Fruit fly (Drosophila melanogaster) whole organism, embryonic: ENCODE data around the gene CG17637.
A peak's percentile ranks its signal among the peaks of the same experiment; 100 is the strongest.

ENCODE experiments used
- Ada2b ChIP-seq: fragments of 200-800 bp; sonication (Bioruptor generic); IDR thresholded peaks from 2 replicates; pipeline ENCODE4 v1.3.6; 2022; ENCODE audit warnings: missing biosample characterization, missing genetic modification characterization
- Bdp1 ChIP-seq: fragments of 200-800 bp; sonication (Bioruptor generic); optimal IDR thresholded peaks from 3 replicates; lab custom pipeline; 2016; ENCODE audit warnings: missing biosample characterization, missing genetic modification characterization
- Bgb ChIP-seq: fragments of 200-800 bp; sonication (Bioruptor generic); IDR thresholded peaks from 2 replicates; pipeline ENCODE4 v1.3.6; 2022; ENCODE audit warnings: missing biosample characterization, missing genetic modification characterization; ENCODE audit not compliant: partially characterized antibody
- CG11093 ChIP-seq: fragments of 200-800 bp; sonication (Bioruptor generic); IDR thresholded peaks from 3 replicates; pipeline ENCODE4 v1.3.6; 2022; ENCODE audit warnings: missing biosample characterization, missing genetic modification characterization
- CG11723 ChIP-seq: fragments of 200-800 bp; sonication (Bioruptor generic); optimal IDR thresholded peaks from 2 replicates; lab custom pipeline; 2017; ENCODE audit warnings: missing biosample characterization, mild to moderate bottlenecking, missing genetic modification characterization
- CG12155 ChIP-seq: fragments of 200-800 bp; sonication (Bioruptor generic); optimal IDR thresholded peaks from 3 replicates; lab custom pipeline; 2016; ENCODE audit warnings: missing biosample characterization, missing genetic modification characterization
- CG13287 ChIP-seq: fragments of 200-800 bp; sonication (Bioruptor generic); IDR thresholded peaks from 2 replicates; pipeline ENCODE4 v1.3.6; 2022; ENCODE audit warnings: missing biosample characterization, missing genetic modification characterization; ENCODE audit not compliant: partially characterized antibody
- CG14441 ChIP-seq: fragments of 200-800 bp; sonication (Bioruptor generic); IDR thresholded peaks from 2 replicates; pipeline ENCODE4 v1.3.6; 2022; ENCODE audit warnings: missing biosample characterization, missing genetic modification characterization
- CG14667 ChIP-seq: fragments of 200-800 bp; sonication (Bioruptor generic); IDR thresholded peaks from 2 replicates; pipeline ENCODE4 v1.3.6; 2022; ENCODE audit warnings: missing biosample characterization, missing genetic modification characterization
- CG15073 ChIP-seq: fragments of 200-800 bp; sonication (Bioruptor generic); optimal IDR thresholded peaks from 2 replicates; lab custom pipeline; 2016; ENCODE audit warnings: missing biosample characterization, missing genetic modification characterization
- CG15479 ChIP-seq: fragments of 200-800 bp; sonication (Bioruptor generic); optimal IDR thresholded peaks from 3 replicates; lab custom pipeline; 2019; ENCODE audit warnings: missing biosample characterization, mild to moderate bottlenecking, missing genetic modification characterization, moderate library complexity
- CG17359 ChIP-seq: fragments of 200-800 bp; sonication (Bioruptor generic); optimal IDR thresholded peaks from 3 replicates; lab custom pipeline; 2018; ENCODE audit warnings: missing biosample characterization, mild to moderate bottlenecking, missing genetic modification characterization, moderate library complexity
- CG17385 ChIP-seq: fragments of 200-800 bp; sonication (Bioruptor generic); optimal IDR thresholded peaks from 3 replicates; lab custom pipeline; 2018; ENCODE audit warnings: missing biosample characterization, mild to moderate bottlenecking, missing genetic modification characterization
- CG18619 ChIP-seq: fragments of 200-800 bp; sonication (Bioruptor generic); optimal IDR thresholded peaks from 3 replicates; lab custom pipeline; 2017; ENCODE audit warnings: missing biosample characterization, mild to moderate bottlenecking, missing genetic modification characterization
- CG31441 ChIP-seq: fragments of 200-800 bp; sonication (Bioruptor generic); IDR thresholded peaks from 2 replicates; pipeline ENCODE4 v1.3.6; 2022; ENCODE audit warnings: missing biosample characterization, missing genetic modification characterization
- CG4854 ChIP-seq: fragments of 200-800 bp; sonication (Bioruptor generic); optimal IDR thresholded peaks from 2 replicates; lab custom pipeline; 2016; ENCODE audit warnings: missing biosample characterization, missing genetic modification characterization, inconsistent platforms
- CG7556 ChIP-seq: fragments of 200-800 bp; sonication (Bioruptor generic); optimal IDR thresholded peaks from 2 replicates; lab custom pipeline; 2017; ENCODE audit warnings: missing biosample characterization, mild to moderate bottlenecking, missing genetic modification characterization
- CG7963 ChIP-seq: fragments of 200-800 bp; sonication (Bioruptor generic); IDR thresholded peaks from 3 replicates; pipeline ENCODE4 v1.3.6; 2022; ENCODE audit warnings: missing biosample characterization, missing genetic modification characterization; ENCODE audit not compliant: partially characterized antibody
- CG8281 ChIP-seq: fragments of 200-800 bp; sonication (Bioruptor generic); optimal IDR thresholded peaks from 2 replicates; lab custom pipeline; 2018; ENCODE audit warnings: missing biosample characterization, mild to moderate bottlenecking, missing genetic modification characterization, moderate library complexity
- CG8944 ChIP-seq: fragments of 200-800 bp; sonication (Bioruptor generic); optimal IDR thresholded peaks from 3 replicates; lab custom pipeline; 2016; ENCODE audit warnings: missing biosample characterization, missing genetic modification characterization
- CrebB ChIP-seq: fragments of 200-800 bp; sonication (Bioruptor generic); optimal IDR thresholded peaks from 3 replicates; lab custom pipeline; 2018; ENCODE audit warnings: missing biosample characterization, mild to moderate bottlenecking, missing genetic modification characterization
- Deaf1 ChIP-seq: fragments of 200-800 bp; optimal IDR thresholded peaks from 3 replicates; lab custom pipeline; 2019; ENCODE audit warnings: missing biosample characterization, mild to moderate bottlenecking, missing genetic modification characterization, moderate library complexity
- Hey ChIP-seq: fragments of 200-800 bp; sonication (Bioruptor generic); optimal IDR thresholded peaks from 3 replicates; lab custom pipeline; 2018; ENCODE audit warnings: missing biosample characterization, mild to moderate bottlenecking, missing genetic modification characterization
- Hr39 ChIP-seq: fragments of >200 bp; optimal IDR thresholded peaks from 2 replicates; lab custom pipeline; 2017
- Kr ChIP-seq: fragments of 200-800 bp; sonication (Bioruptor generic); optimal IDR thresholded peaks from 2 replicates; lab custom pipeline; 2017; ENCODE audit warnings: missing biosample characterization, mild to moderate bottlenecking, missing genetic modification characterization
- Mrtf ChIP-seq: fragments of 200-800 bp; sonication (Bioruptor generic); IDR thresholded peaks from 3 replicates; pipeline ENCODE4 v1.3.6; 2022; ENCODE audit warnings: missing biosample characterization, missing genetic modification characterization
- Optix ChIP-seq: fragments of 200-800 bp; sonication (Bioruptor generic); IDR thresholded peaks from 3 replicates; pipeline ENCODE4 v1.3.6; 2022; ENCODE audit warnings: missing biosample characterization, missing genetic modification characterization
- Ptx1 ChIP-seq: fragments of 200-800 bp; sonication (Bioruptor generic); IDR thresholded peaks from 2 replicates; pipeline ENCODE4 v1.3.6; 2022; ENCODE audit warnings: missing biosample characterization, missing genetic modification characterization
- Xbp1 ChIP-seq: fragments of 200-800 bp; sonication (Bioruptor generic); optimal IDR thresholded peaks from 3 replicates; lab custom pipeline; 2016; ENCODE audit warnings: missing biosample characterization, mild to moderate bottlenecking, missing genetic modification characterization
- ac ChIP-seq: fragments of 200-800 bp; sonication (Bioruptor generic); optimal IDR thresholded peaks from 3 replicates; lab custom pipeline; 2017; ENCODE audit warnings: missing biosample characterization, mild to moderate bottlenecking, missing genetic modification characterization
- ara ChIP-seq: fragments of 200-800 bp; sonication (Bioruptor generic); IDR thresholded peaks from 2 replicates; pipeline ENCODE4 v1.3.6; 2022; ENCODE audit warnings: missing biosample characterization, missing genetic modification characterization
- ase ChIP-seq: fragments of 200-800 bp; sonication (Bioruptor generic); IDR thresholded peaks from 3 replicates; pipeline ENCODE4 v1.3.6; 2022; ENCODE audit warnings: missing biosample characterization, missing genetic modification characterization
- bowl ChIP-seq: fragments of 200-800 bp; sonication (Bioruptor generic); IDR thresholded peaks from 2 replicates; pipeline ENCODE4 v1.3.6; 2022; ENCODE audit warnings: missing biosample characterization, missing genetic modification characterization
- cad ChIP-seq: fragments of >200 bp; optimal IDR thresholded peaks from 2 replicates; lab custom pipeline; 2017; ENCODE audit warnings: missing biosample characterization, missing genetic modification characterization
- chn ChIP-seq: fragments of 200-800 bp; sonication (Bioruptor generic); optimal IDR thresholded peaks from 2 replicates; lab custom pipeline; 2016; ENCODE audit warnings: missing biosample characterization, missing genetic modification characterization
- ewg ChIP-seq: fragments of 200-800 bp; sonication (Bioruptor generic); optimal IDR thresholded peaks from 3 replicates; lab custom pipeline; 2017; ENCODE audit warnings: mild to moderate bottlenecking, missing biosample characterization, missing genetic modification reagents, missing genetic modification characterization
- fd96Cb ChIP-seq: fragments of 200-800 bp; sonication (Bioruptor generic); optimal IDR thresholded peaks from 2 replicates; lab custom pipeline; 2018; ENCODE audit warnings: missing biosample characterization, mild to moderate bottlenecking, missing genetic modification characterization, moderate library complexity
- ftz-f1 ChIP-seq: fragments of 200-800 bp; sonication (Bioruptor generic); optimal IDR thresholded peaks from 2 replicates; lab custom pipeline; 2016; ENCODE audit warnings: missing biosample characterization, missing genetic modification characterization
- grn ChIP-seq: fragments of 200-800 bp; sonication (Bioruptor generic); optimal IDR thresholded peaks from 3 replicates; lab custom pipeline; 2017; ENCODE audit warnings: missing biosample characterization, missing genetic modification characterization
- gsb-n ChIP-seq: fragments of 200-800 bp; sonication (Bioruptor generic); optimal IDR thresholded peaks from 3 replicates; lab custom pipeline; 2018; ENCODE audit warnings: missing biosample characterization, mild to moderate bottlenecking, missing genetic modification characterization
- hb ChIP-seq: fragments of 200-800 bp; sonication (Bioruptor generic); IDR thresholded peaks from 3 replicates; pipeline ENCODE4 v1.3.6; 2022; ENCODE audit warnings: missing biosample characterization, missing genetic modification characterization; ENCODE audit not compliant: partially characterized antibody
- jing ChIP-seq: fragments of 200-800 bp; sonication (Bioruptor generic); optimal IDR thresholded peaks from 2 replicates; lab custom pipeline; 2018; ENCODE audit warnings: missing biosample characterization, mild to moderate bottlenecking, missing genetic modification characterization
- lmd ChIP-seq: fragments of 200-800 bp; sonication (Bioruptor generic); IDR thresholded peaks from 2 replicates; pipeline ENCODE4 v1.3.6; 2022; ENCODE audit warnings: missing biosample characterization, missing genetic modification characterization
- lov ChIP-seq, 2 experiments: fragments of 200-800 bp in 1 of 2; fragments of >200 bp in 1 of 2; sonication (Bioruptor generic) in 1 of 2; IDR thresholded peaks in 1 of 2; optimal IDR thresholded peaks in 1 of 2; 2 replicates in 1 of 2; 3 replicates in 1 of 2; pipeline versions ENCODE4 v1.3.6 to Lab custom; 2017 to 2022; ENCODE audit warnings: missing biosample characterization in 1 of 2, missing genetic modification characterization in 1 of 2
- nmo ChIP-seq: fragments of 200-800 bp; sonication (Bioruptor generic); optimal IDR thresholded peaks from 2 replicates; lab custom pipeline; 2018; ENCODE audit warnings: missing biosample characterization, mild to moderate bottlenecking, missing genetic modification characterization, moderate library complexity
- otp ChIP-seq: fragments of 200-800 bp; sonication (Bioruptor generic); IDR thresholded peaks from 3 replicates; pipeline ENCODE4, ENCODE4 v1.3.6; 2022; ENCODE audit warnings: missing biosample characterization, missing genetic modification characterization
- peb ChIP-seq: fragments of 200-800 bp; sonication (Bioruptor generic); IDR thresholded peaks from 2 replicates; pipeline ENCODE4 v1.3.6; 2022; ENCODE audit warnings: missing biosample characterization, missing genetic modification characterization
- phol ChIP-seq: fragments of 200-800 bp; sonication (Bioruptor generic); optimal IDR thresholded peaks from 3 replicates; lab custom pipeline; 2018; ENCODE audit warnings: missing biosample characterization, mild to moderate bottlenecking, missing genetic modification characterization, moderate library complexity
- sc ChIP-seq, 3 experiments: fragments of >200 bp in 2 of 3; fragments of 200-800 bp in 1 of 3; sonication (Bioruptor generic) in 1 of 3; optimal IDR thresholded peaks; 2 replicates in 2 of 3; 3 replicates in 1 of 3; lab custom pipeline; 2017; ENCODE audit warnings: mild to moderate bottlenecking in 1 of 3, missing biosample characterization in 1 of 3, missing genetic modification characterization in 1 of 3, missing genetic modification reagents in 1 of 3

The CG17637 gene

dm6 chr3L:20497124-20497996 lies 6.6 kb upstream of the CG17637 start, which contains the start of gene CG32425 (continued):
- TF ChIP-seq CG4854 (no peak), CG12155 (no peak), nmo (peak; percentile 26), Mrtf (GFP tag; lab: Robert Waterston, UW) (no peak), CG17385 (GFP tag; lab: Kevin White, UChicago) (peak; percentile 75), lov (optimal IDR thresholded peaks at IDR 0.05; lab: Kevin White, UChicago) (no peak), lov (GFP tag; IDR thresholded peaks at IDR 0.05; lab: Robert Waterston, UW) (no peak), CG8944 (GFP tag; lab: Kevin White, UChicago) (no peak), Ada2b (GFP tag; lab: Robert Waterston, UW) (no peak), CG15479 (GFP tag; lab: Kevin White, UChicago) (no peak), CG17359 (tag; lab: Kevin White, UChicago) (no peak), CG13287 (GFP tag; lab: Robert Waterston, UW) (peak; percentile 30; the same call in 1 of the 2 replicates), ara (GFP tag; lab: Robert Waterston, UW) (no peak), Xbp1 (GFP tag; lab: Kevin White, UChicago) (peak; percentile 1), sc (optimal IDR thresholded peaks at IDR 0.05; lab: Kevin White, UChicago) (no peak), sc (GFP tag; optimal IDR thresholded peaks at IDR 0.05; lab: Kevin White, UChicago) (no peak), CG18619 (GFP tag; lab: Kevin White, UChicago) (no peak), CG7556 (GFP tag; lab: Kevin White, UChicago) (no peak), fd96Cb (tag; lab: Kevin White, UChicago) (no peak), bowl (GFP tag; lab: Robert Waterston, UW) (no peak), Kr (GFP tag; lab: Kevin White, UChicago) (no peak), CG8281 (peak; percentile 3), CG11093 (no peak), peb (GFP tag; lab: Robert Waterston, UW) (no peak), ac (no peak), Optix (GFP tag; lab: Robert Waterston, UW) (no peak), chn (GFP tag; lab: Kevin White, UChicago) (no peak), CG14441 (no peak), hb (GFP tag; lab: Robert Waterston, UW) (no peak), otp (GFP tag; lab: Robert Waterston, UW) (no peak), lmd (GFP tag; lab: Robert Waterston, UW) (no peak; the same call in 1 of the 2 replicates), CG15073 (GFP tag; lab: Kevin White, UChicago) (no peak), cad (GFP tag; lab: Kevin White, UChicago) (no peak), CG31441 (GFP tag; lab: Robert Waterston, UW) (0 out of 2 replicates have a peak, but pooled peaks have one; percentile 9), CrebB (no peak), ftz-f1 (no peak), jing (GFP tag; lab: Kevin White, UChicago) (no peak), gsb-n (tag; lab: Kevin White, UChicago) (no peak), ewg (no peak), phol (tag; lab: Kevin White, UChicago) (peak; percentile 40), Ptx1 (GFP tag; lab: Robert Waterston, UW) (no peak), ase (GFP tag; lab: Robert Waterston, UW) (0 out of 3 replicates have a peak, but pooled peaks have one; percentile 12), Hey (tag; lab: Kevin White, UChicago) (no peak), Deaf1 (tag; lab: Kevin White, UChicago) (no peak), CG14667 (no peak), grn (GFP tag; lab: Kevin White, UChicago) (no peak), Bgb (peak; percentile 22; the same call in 1 of the 2 replicates), Bdp1 (GFP tag; lab: Kevin White, UChicago) (no peak), CG7963 (GFP tag; lab: Robert Waterston, UW) (no peak), Hr39 (no peak), CG11723 (GFP tag; lab: Kevin White, UChicago) (no peak)
